Fruit fly (Drosophila melanogaster) whole organism, adult: ENCODE measurements around the gene zetaCOP.

Experiments used
- CG11617 ChIP-seq: fragments of 200-800 bp; sonication (Bioruptor generic); optimal IDR thresholded peaks from 2 replicates; lab custom pipeline; 2017; ENCODE audit warnings: mild to moderate bottlenecking, missing biosample characterization, missing genetic modification reagents, missing genetic modification characterization
- CG12768 ChIP-seq: fragments of 200-800 bp; sonication (Bioruptor generic); optimal IDR thresholded peaks from 2 replicates; lab custom pipeline; 2017; ENCODE audit warnings: missing biosample characterization, missing genetic modification characterization, mild to moderate bottlenecking, moderate library complexity, missing genetic modification reagents
- CG14711 ChIP-seq: fragments of 200-800 bp; sonication (Bioruptor generic); optimal IDR thresholded peaks from 2 replicates; lab custom pipeline; 2018; ENCODE audit warnings: missing biosample characterization, mild to moderate bottlenecking, missing genetic modification characterization, moderate library complexity
- CG1620 ChIP-seq: fragments of 200-800 bp; sonication (Bioruptor generic); optimal IDR thresholded peaks from 2 replicates; lab custom pipeline; 2016; ENCODE audit warnings: missing biosample characterization, missing genetic modification characterization
- CG33017 ChIP-seq: fragments of 200-800 bp; sonication (Bioruptor generic); optimal IDR thresholded peaks from 2 replicates; lab custom pipeline; 2018; ENCODE audit warnings: missing biosample characterization, mild to moderate bottlenecking, missing genetic modification characterization, moderate library complexity
- CG5204 ChIP-seq: fragments of 200-800 bp; sonication (Bioruptor generic); optimal IDR thresholded peaks from 2 replicates; lab custom pipeline; 2016; ENCODE audit warnings: missing biosample characterization, missing genetic modification characterization
- CG7045 ChIP-seq: fragments of 200-800 bp; sonication (Bioruptor generic); optimal IDR thresholded peaks from 2 replicates; lab custom pipeline; 2017; ENCODE audit warnings: missing biosample characterization, mild to moderate bottlenecking, missing genetic modification characterization
- CG7101 ChIP-seq: fragments of 200-800 bp; sonication (Bioruptor generic); optimal IDR thresholded peaks from 2 replicates; lab custom pipeline; 2018; ENCODE audit warnings: missing biosample characterization, mild to moderate bottlenecking, missing genetic modification characterization, moderate library complexity
- Clk ChIP-seq: fragments of 200-800 bp; sonication (Bioruptor generic); optimal IDR thresholded peaks from 2 replicates; lab custom pipeline; 2017; ENCODE audit warnings: missing biosample characterization, missing genetic modification characterization
- Crg-1 ChIP-seq: fragments of 200-800 bp; sonication (Bioruptor generic); optimal IDR thresholded peaks from 2 replicates; lab custom pipeline; 2016; ENCODE audit warnings: missing biosample characterization, missing genetic modification characterization
- Hr96 ChIP-seq: fragments of 200-800 bp; sonication (Bioruptor generic); optimal IDR thresholded peaks from 2 replicates; lab custom pipeline; 2016; ENCODE audit warnings: missing biosample characterization, missing genetic modification characterization
- Mnt ChIP-seq: fragments of 200-800 bp; sonication (Bioruptor generic); optimal IDR thresholded peaks from 2 replicates; lab custom pipeline; 2016; ENCODE audit warnings: missing biosample characterization, mild to moderate bottlenecking, missing genetic modification characterization
- bab1 ChIP-seq: fragments of 200-800 bp; sonication (Bioruptor generic); optimal IDR thresholded peaks from 3 replicates; lab custom pipeline; 2019; ENCODE audit warnings: missing biosample characterization, mild to moderate bottlenecking, missing genetic modification characterization, moderate library complexity
- cic ChIP-seq: fragments of 200-800 bp; sonication (Bioruptor generic); optimal IDR thresholded peaks from 2 replicates; lab custom pipeline; 2017; ENCODE audit warnings: missing biosample characterization, mild to moderate bottlenecking, missing genetic modification characterization, moderate library complexity
- cnc ChIP-seq, 2 experiments: fragments of >200 bp; optimal IDR thresholded peaks; 2 replicates each; lab custom pipeline; 2017
- kay ChIP-seq: fragments of 200-800 bp; sonication (Bioruptor generic); peaks from one replicate; lab custom pipeline; 2016; ENCODE audit warnings: missing biosample characterization, missing genetic modification characterization, borderline replicate concordance
- ovo ChIP-seq: fragments of 200-800 bp; sonication (Bioruptor generic); optimal IDR thresholded peaks from 2 replicates; lab custom pipeline; 2016; ENCODE audit warnings: missing biosample characterization, missing genetic modification characterization
- pad ChIP-seq: fragments of 200-800 bp; sonication (Bioruptor generic); optimal IDR thresholded peaks from 3 replicates; lab custom pipeline; 2017; ENCODE audit warnings: missing biosample characterization, missing genetic modification characterization, mild to moderate bottlenecking, moderate library complexity, missing genetic modification reagents
- tj ChIP-seq: fragments of 200-800 bp; sonication (Bioruptor generic); optimal IDR thresholded peaks from 3 replicates; lab custom pipeline; 2017; ENCODE audit warnings: missing biosample characterization, mild to moderate bottlenecking, missing genetic modification characterization, moderate library complexity
- toe ChIP-seq: fragments of 200-800 bp; sonication (Bioruptor generic); optimal IDR thresholded peaks from 2 replicates; lab custom pipeline; 2016; ENCODE audit warnings: missing biosample characterization, missing genetic modification characterization

Gene zetaCOP

dm6 chr3L:16682371-16682770 is 9.0 kb upstream of the zetaCOP start:
- TF ChIP-seq Crg-1 (GFP tag; lab: Kevin White, UChicago), result no peak
- no peak for TF ChIP-seq Mnt
- TF ChIP-seq cnc (optimal IDR thresholded peaks at IDR 0.05; lab: Kevin White, UChicago), result no peak
- TF ChIP-seq CG7045, result peak; percentile 29
- peak; percentile 22 for TF ChIP-seq ovo (GFP tag; lab: Kevin White, UChicago)
- peak; percentile 60 for TF ChIP-seq CG7101 (tag; lab: Kevin White, UChicago)
- TF ChIP-seq CG33017 (tag; lab: Kevin White, UChicago), result peak; percentile 73
- TF ChIP-seq CG14711 (tag; lab: Kevin White, UChicago), result peak; percentile 53
- TF ChIP-seq toe (GFP tag; lab: Kevin White, UChicago), result no peak
- peak; percentile 62 for TF ChIP-seq pad (GFP tag; lab: Kevin White, UChicago)
- no peak for TF ChIP-seq Clk
- no peak for TF ChIP-seq kay (GFP tag; lab: Kevin White, UChicago)
- TF ChIP-seq CG12768 (GFP tag; lab: Kevin White, UChicago), result peak; percentile 48
- peak; percentile 15 for TF ChIP-seq CG11617 (GFP tag; lab: Kevin White, UChicago)
- TF ChIP-seq cic, result peak; percentile 82
- TF ChIP-seq bab1 (GFP tag; lab: Kevin White, UChicago), result no peak
- TF ChIP-seq tj (GFP tag; lab: Kevin White, UChicago), result peak; percentile 24
- no peak for TF ChIP-seq Hr96 (GFP tag; lab: Kevin White, UChicago)
- TF ChIP-seq CG1620 (GFP tag; lab: Kevin White, UChicago), result no peak

- TF ChIP-seq CG33017 (tag; lab: Kevin White, UChicago) (no peak), toe (GFP tag; lab: Kevin White, UChicago) (no peak), cnc (optimal IDR thresholded peaks at IDR 0.05; lab: Kevin White, UChicago) (no peak), Mnt (no peak), Crg-1 (GFP tag; lab: Kevin White, UChicago) (no peak), CG7101 (tag; lab: Kevin White, UChicago) (no peak), pad (GFP tag; lab: Kevin White, UChicago) (no peak), kay (GFP tag; lab: Kevin White, UChicago) (no peak), CG12768 (GFP tag; lab: Kevin White, UChicago) (no peak), CG7045 (no peak), CG5204 (GFP tag; lab: Kevin White, UChicago) (no peak), CG11617 (GFP tag; lab: Kevin White, UChicago) (no peak), bab1 (GFP tag; lab: Kevin White, UChicago) (no peak), ovo (GFP tag; lab: Kevin White, UChicago) (no peak)
These were observed 6.3 kb upstream of the zetaCOP start for dm6 chr3L:16679492-16680120.

- no peak for TF ChIP-seq Clk
These were observed 2.3 kb downstream of the zetaCOP start for dm6 chr3L:16670882-16671675.

dm6 chr3L:16670195-16670594 is 3.2 kb downstream of the zetaCOP start:
- TF ChIP-seq toe (GFP tag; lab: Kevin White, UChicago), result no peak
- TF ChIP-seq ovo (GFP tag; lab: Kevin White, UChicago), result no peak
- TF ChIP-seq CG11617 (GFP tag; lab: Kevin White, UChicago), result no peak
- peak; percentile 29 for TF ChIP-seq Crg-1 (GFP tag; lab: Kevin White, UChicago)
- TF ChIP-seq Mnt, result no peak
- TF ChIP-seq CG12768 (GFP tag; lab: Kevin White, UChicago), result peak; percentile 40
- TF ChIP-seq CG7101 (tag; lab: Kevin White, UChicago), result peak; percentile 25
- peak; percentile 32 for TF ChIP-seq kay (GFP tag; lab: Kevin White, UChicago)
- no peak for TF ChIP-seq Clk
- no peak for TF ChIP-seq tj (GFP tag; lab: Kevin White, UChicago)
- TF ChIP-seq cic, result peak; percentile 46
- TF ChIP-seq CG14711 (tag; lab: Kevin White, UChicago), result no peak
- TF ChIP-seq CG7045, result peak; percentile 40
- peak; percentile 12 for TF ChIP-seq CG1620 (GFP tag; lab: Kevin White, UChicago)
- TF ChIP-seq CG5204 (GFP tag; lab: Kevin White, UChicago), result no peak
- no peak for TF ChIP-seq CG33017 (tag; lab: Kevin White, UChicago)
- no peak for TF ChIP-seq Hr96 (GFP tag; lab: Kevin White, UChicago)
- TF ChIP-seq cnc (optimal IDR thresholded peaks at IDR 0.05; lab: Kevin White, UChicago), result no peak
- no peak for TF ChIP-seq bab1 (GFP tag; lab: Kevin White, UChicago)
- TF ChIP-seq pad (GFP tag; lab: Kevin White, UChicago), result no peak

- TF ChIP-seq tj (GFP tag; lab: Kevin White, UChicago) (no peak), Hr96 (GFP tag; lab: Kevin White, UChicago) (no peak), cic (no peak), CG11617 (GFP tag; lab: Kevin White, UChicago) (no peak), CG12768 (GFP tag; lab: Kevin White, UChicago) (no peak), CG5204 (GFP tag; lab: Kevin White, UChicago) (no peak), CG7045 (no peak), ovo (GFP tag; lab: Kevin White, UChicago) (no peak), CG1620 (GFP tag; lab: Kevin White, UChicago) (no peak), pad (GFP tag; lab: Kevin White, UChicago) (no peak)
These were observed 4.6 kb downstream of the zetaCOP start for dm6 chr3L:16668797-16669196.
